Fruit fly (Drosophila melanogaster): Measurements from ENCODE around the gene CG18131.

CG18131 gene

DNA sequence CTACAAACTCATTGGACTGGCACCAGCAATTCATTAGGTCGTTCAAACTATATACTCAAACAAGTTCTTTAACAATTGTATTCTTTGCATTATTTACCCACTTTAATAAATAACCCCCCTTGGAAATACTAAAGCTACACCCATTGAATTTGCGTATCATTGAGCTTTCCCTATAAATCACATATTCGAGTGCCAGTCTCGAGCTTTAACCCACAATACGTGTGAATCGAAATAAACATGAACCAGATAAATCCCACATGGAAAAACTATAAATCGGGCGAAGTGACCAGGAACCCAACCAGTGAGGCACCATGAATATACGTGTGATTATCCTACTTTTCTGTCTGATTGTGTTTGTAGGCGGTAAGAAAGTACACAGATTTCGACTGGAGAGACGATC, 3.5 kb downstream of the CG18131 start, which contains the start of gene CG31661:
TSS of gene CG31661 (plus strand) at position 301 of the 400 bp plus-strand sequence.
- no peak for TF ChIP-seq Myc (optimal IDR thresholded peaks at IDR 0.05)
- no peak for TF ChIP-seq psq (optimal IDR thresholded peaks at IDR 0.05)
- no peak for TF ChIP-seq insv (optimal IDR thresholded peaks at IDR 0.05)
- TF ChIP-seq h (optimal IDR thresholded peaks at IDR 0.05) = no peak
- no peak for TF ChIP-seq ttk (optimal IDR thresholded peaks at IDR 0.05)
- TF ChIP-seq Sin3A (optimal IDR thresholded peaks at IDR 0.05) = no peak

DNA sequence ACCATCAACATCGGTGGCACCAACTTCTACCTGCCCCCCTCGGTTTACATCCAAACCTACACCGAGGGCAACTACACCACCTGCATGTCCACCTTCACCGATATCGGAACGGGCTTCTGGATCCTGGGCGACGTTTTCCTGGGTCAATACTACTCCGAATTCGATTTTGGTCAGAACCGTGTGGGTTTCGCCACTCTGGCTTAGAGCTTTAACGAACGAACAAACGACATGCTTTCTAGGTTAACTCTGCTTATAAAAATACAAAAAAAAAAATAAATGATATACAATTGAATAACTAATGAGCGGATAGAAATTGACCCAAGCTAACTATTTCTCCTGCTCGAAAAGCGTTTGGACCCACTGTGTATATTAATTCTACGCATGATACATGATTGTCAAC, 5.2 kb downstream of the CG18131 start, which contains the start of gene CG31926:
TSS of gene CG31926 (plus strand) at position 301 of the 400 bp plus-strand sequence.
- TF ChIP-seq Sin3A (optimal IDR thresholded peaks at IDR 0.05) (no peak), insv (optimal IDR thresholded peaks at IDR 0.05) (no peak), Myc (optimal IDR thresholded peaks at IDR 0.05) (no peak), psq (optimal IDR thresholded peaks at IDR 0.05) (no peak), h (optimal IDR thresholded peaks at IDR 0.05) (no peak)

- TF ChIP-seq Myc (optimal IDR thresholded peaks at IDR 0.05) (no peak), h (optimal IDR thresholded peaks at IDR 0.05) (no peak), ttk (optimal IDR thresholded peaks at IDR 0.05) (no peak), insv (optimal IDR thresholded peaks at IDR 0.05) (no peak), Sin3A (optimal IDR thresholded peaks at IDR 0.05) (no peak), psq (optimal IDR thresholded peaks at IDR 0.05) (no peak)
These were observed 6.6 kb downstream of the CG18131 start, which contains the start of gene CG33128 for dm6 chr2L:1493770-1494169. Gene CG33128, plus strand, starts transcription at chr2L:1494070.

- no peak for TF ChIP-seq ttk (optimal IDR thresholded peaks at IDR 0.05)
- TF ChIP-seq h (optimal IDR thresholded peaks at IDR 0.05) = no peak
- TF ChIP-seq psq (optimal IDR thresholded peaks at IDR 0.05) = no peak
- no peak for TF ChIP-seq insv (optimal IDR thresholded peaks at IDR 0.05)
- no peak for TF ChIP-seq Myc (optimal IDR thresholded peaks at IDR 0.05)
- no peak for TF ChIP-seq Sin3A (optimal IDR thresholded peaks at IDR 0.05)
These were observed 8.5 kb downstream of the CG18131 start, which contains the start of gene CG31928 for dm6 chr2L:1491791-1492345. Gene CG31928, plus strand, starts transcription at chr2L:1492295.

- no peak for TF ChIP-seq h (optimal IDR thresholded peaks at IDR 0.05)
- no peak for TF ChIP-seq ttk (optimal IDR thresholded peaks at IDR 0.05)
- TF ChIP-seq Myc (optimal IDR thresholded peaks at IDR 0.05) = no peak
- no peak for TF ChIP-seq psq (optimal IDR thresholded peaks at IDR 0.05)
- no peak for TF ChIP-seq insv (optimal IDR thresholded peaks at IDR 0.05)
These were observed 14.3 kb downstream of the CG18131 start for dm6 chr2L:1485975-1486665.

dm6 chr2L:1478488-1478887, 21.9 kb downstream of the CG18131 start:
- no peak for TF ChIP-seq h (optimal IDR thresholded peaks at IDR 0.05)
- TF ChIP-seq Myc (optimal IDR thresholded peaks at IDR 0.05) = no peak
- no peak for TF ChIP-seq insv (optimal IDR thresholded peaks at IDR 0.05)
- no peak for TF ChIP-seq Sin3A (optimal IDR thresholded peaks at IDR 0.05)

dm6 chr2L:1476872-1477503, 23.4 kb downstream of the CG18131 start:
- TF ChIP-seq ttk (optimal IDR thresholded peaks at IDR 0.05) (no peak), psq (optimal IDR thresholded peaks at IDR 0.05) (no peak)

dm6 chr2L:1473427-1473826, 27.0 kb downstream of the CG18131 start:
- TF ChIP-seq insv (optimal IDR thresholded peaks at IDR 0.05) (no peak), ttk (optimal IDR thresholded peaks at IDR 0.05) (no peak), Sin3A (optimal IDR thresholded peaks at IDR 0.05) (no peak), Myc (optimal IDR thresholded peaks at IDR 0.05) (no peak), psq (optimal IDR thresholded peaks at IDR 0.05) (no peak), h (optimal IDR thresholded peaks at IDR 0.05) (no peak)

- TF ChIP-seq ttk (optimal IDR thresholded peaks at IDR 0.05) = no peak
- TF ChIP-seq psq (optimal IDR thresholded peaks at IDR 0.05) = no peak
- no peak for TF ChIP-seq Myc (optimal IDR thresholded peaks at IDR 0.05)
- TF ChIP-seq insv (optimal IDR thresholded peaks at IDR 0.05) = no peak
- TF ChIP-seq h (optimal IDR thresholded peaks at IDR 0.05) = no peak
- no peak for TF ChIP-seq Sin3A (optimal IDR thresholded peaks at IDR 0.05)
These were observed 29.6 kb downstream of the CG18131 start for dm6 chr2L:1470772-1471171.

DNA sequence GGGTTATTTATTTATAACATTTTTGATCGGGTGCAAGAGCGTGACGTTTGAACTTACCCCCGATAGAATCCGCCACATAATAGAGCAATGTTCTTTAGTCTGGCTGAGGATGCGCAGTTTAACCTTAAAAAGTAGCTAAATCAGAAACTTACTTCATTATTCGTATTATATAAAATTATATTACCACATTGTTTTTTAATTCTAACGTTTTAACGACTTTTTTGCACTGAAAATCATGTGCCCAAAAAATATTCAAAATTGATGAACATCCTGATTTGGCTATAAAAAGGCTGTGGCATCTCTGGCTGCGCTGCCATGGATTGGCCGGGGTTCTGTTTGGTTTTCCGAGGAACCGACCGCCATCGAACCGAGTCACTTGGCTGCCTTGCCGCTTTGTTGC, 30.4 kb downstream of the CG18131 start:
- TF ChIP-seq ttk (optimal IDR thresholded peaks at IDR 0.05) = no peak

DNA sequence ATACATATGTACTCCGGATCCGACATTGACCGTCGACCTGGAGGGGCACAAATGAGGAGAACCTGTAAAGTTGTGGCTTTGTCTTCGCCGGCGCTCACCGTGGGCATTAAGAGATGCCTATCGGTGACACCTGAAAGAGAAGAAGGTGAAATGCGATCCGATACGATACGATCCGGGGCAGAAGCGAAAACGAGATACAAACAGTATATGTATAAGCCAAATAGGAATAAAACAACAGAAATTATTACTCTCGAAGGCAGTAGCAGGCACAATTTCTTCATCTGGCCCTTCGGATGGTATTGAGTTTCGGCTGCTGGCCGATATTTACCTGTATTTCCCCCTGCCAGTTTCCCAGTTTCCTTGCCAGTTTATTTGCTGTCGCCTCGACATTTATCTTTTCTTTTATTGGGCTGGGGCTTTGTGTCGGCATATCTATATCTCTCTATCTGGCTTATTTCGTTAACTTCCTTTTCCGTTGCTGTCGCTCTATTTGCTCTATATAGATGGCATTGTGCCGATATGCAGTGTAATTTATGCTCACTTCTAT, 37.0 kb downstream of the CG18131 start:
- TF ChIP-seq h (optimal IDR thresholded peaks at IDR 0.05) (no peak), Sin3A (optimal IDR thresholded peaks at IDR 0.05) (no peak)

- TF ChIP-seq psq (optimal IDR thresholded peaks at IDR 0.05) = no peak
These were observed 38.3 kb downstream of the CG18131 start for dm6 chr2L:1462136-1462535.

Data from Kc167 (cell line).